Fruit fly (Drosophila melanogaster) S2 (cell line): ENCODE results near the gene lab.
A peak's percentile ranks its signal among the peaks of the same experiment; 100 is the strongest.

Source experiments
- CG8478 ChIP-seq: fragments of >200 bp; optimal IDR thresholded peaks from 2 replicates; lab custom pipeline; 2018
- CTCF ChIP-seq, 2 experiments: fragments of >200 bp; optimal IDR thresholded peaks; 2 replicates each; lab custom pipeline; 2018

The lab gene

dm6 chr3R:6678480-6678879, at the start of gene lab:
lab (minus strand) TSS chr3R:6678590.
- TF ChIP-seq CTCF (optimal IDR thresholded peaks at IDR 0.05; lab: Kevin White, UChicago) = peak in 1 of 2 experiments; percentile 18
- TF ChIP-seq CG8478 (lab: Kevin White, UChicago) = no peak

dm6 chr3R:6726119-6726518, 47.7 kb upstream of the lab start:
- TF ChIP-seq CG8478 (lab: Kevin White, UChicago) (no peak), CTCF (optimal IDR thresholded peaks at IDR 0.05; lab: Kevin White, UChicago) (no peak)

dm6 chr3R:6723537-6724171, 45.3 kb upstream of the lab start:
- no peak for TF ChIP-seq CG8478 (lab: Kevin White, UChicago)
- no peak for TF ChIP-seq CTCF (optimal IDR thresholded peaks at IDR 0.05; lab: Kevin White, UChicago)

dm6 chr3R:6708858-6709257, 30.5 kb upstream of the lab start:
- TF ChIP-seq CG8478 (lab: Kevin White, UChicago) (no peak), CTCF (optimal IDR thresholded peaks at IDR 0.05; lab: Kevin White, UChicago) (peak; percentile 63 to 83)

dm6 chr3R:6706327-6706726, 27.9 kb upstream of the lab start:
- TF ChIP-seq CG8478 (lab: Kevin White, UChicago) = no peak
- TF ChIP-seq CTCF (optimal IDR thresholded peaks at IDR 0.05; lab: Kevin White, UChicago) = peak; percentile 49 to 69

- TF ChIP-seq CTCF (optimal IDR thresholded peaks at IDR 0.05; lab: Kevin White, UChicago) = no peak
- no peak for TF ChIP-seq CG8478 (lab: Kevin White, UChicago)
Measured at dm6 chr3R:6703784-6704183, 25.4 kb upstream of the lab start, which contains the start of gene Ccp84Aa. Ccp84Aa (plus strand) TSS chr3R:6704084.

- no peak for TF ChIP-seq CG8478 (lab: Kevin White, UChicago)
Measured at dm6 chr3R:6702777-6703176, 24.4 kb upstream of the lab start, which contains the start of gene Ccp84Ab. Ccp84Ab (minus strand) TSS chr3R:6702877.

- TF ChIP-seq CG8478 (lab: Kevin White, UChicago) = no peak
Measured at dm6 chr3R:6696221-6696749, 17.9 kb upstream of the lab start, which contains the start of gene Ccp84Ac. Ccp84Ac (minus strand) TSS chr3R:6696271.

- TF ChIP-seq CG8478 (lab: Kevin White, UChicago) (no peak), CTCF (optimal IDR thresholded peaks at IDR 0.05; lab: Kevin White, UChicago) (no peak)
Measured at dm6 chr3R:6692432-6692831, 14.0 kb upstream of the lab start, which contains the start of gene Ccp84Ad. Ccp84Ad (plus strand) TSS chr3R:6692732.

- TF ChIP-seq CG8478 (lab: Kevin White, UChicago) (no peak), CTCF (optimal IDR thresholded peaks at IDR 0.05; lab: Kevin White, UChicago) (no peak)
Measured at dm6 chr3R:6691658-6692057, 13.3 kb upstream of the lab start, which contains the start of gene Ccp84Ae. Ccp84Ae (minus strand) TSS chr3R:6691758.

- TF ChIP-seq CTCF (optimal IDR thresholded peaks at IDR 0.05; lab: Kevin White, UChicago) (no peak), CG8478 (lab: Kevin White, UChicago) (no peak)
Measured at dm6 chr3R:6690139-6690538, 11.7 kb upstream of the lab start, which contains the start of gene Ccp84Af. Ccp84Af (minus strand) TSS chr3R:6690239.

dm6 chr3R:6688160-6688559, 9.8 kb upstream of the lab start:
- no peak for TF ChIP-seq CTCF (optimal IDR thresholded peaks at IDR 0.05; lab: Kevin White, UChicago)
- no peak for TF ChIP-seq CG8478 (lab: Kevin White, UChicago)

- no peak for TF ChIP-seq CG8478 (lab: Kevin White, UChicago)
- TF ChIP-seq CTCF (optimal IDR thresholded peaks at IDR 0.05; lab: Kevin White, UChicago) = no peak
Measured at dm6 chr3R:6687219-6687618, 8.8 kb upstream of the lab start.

dm6 chr3R:6686428-6686827, 8.0 kb upstream of the lab start, which contains the start of gene Ccp84Ag:
Ccp84Ag (plus strand) TSS chr3R:6686728.
- TF ChIP-seq CTCF (optimal IDR thresholded peaks at IDR 0.05; lab: Kevin White, UChicago) = no peak
- TF ChIP-seq CG8478 (lab: Kevin White, UChicago) = no peak

- no peak for TF ChIP-seq CTCF (optimal IDR thresholded peaks at IDR 0.05; lab: Kevin White, UChicago)
- no peak for TF ChIP-seq CG8478 (lab: Kevin White, UChicago)
Measured at dm6 chr3R:6684145-6684544, 5.8 kb upstream of the lab start, which contains the start of gene Edg84A. Edg84A (plus strand) TSS chr3R:6684445.
